Worm (Caenorhabditis elegans) whole organism, late embryonic: ENCODE results near the gene str-193.

Experiments
- K02D7.2 ChIP-seq: sonication (generic microtip); optimal IDR thresholded peaks from 2 replicates; lab custom pipeline; 2017; ENCODE audit warnings: mild to moderate bottlenecking, missing genetic modification characterization, missing compliant biosample characterization
- K09A11.1 ChIP-seq: sonication (generic microtip); optimal IDR thresholded peaks from 2 replicates; lab custom pipeline; 2017; ENCODE audit warnings: antibody characterized with exemption, mild to moderate bottlenecking, missing genetic modification characterization, missing compliant biosample characterization; ENCODE audit not compliant: insufficient read depth
- Y22D7AL.16 ChIP-seq: sonication (generic microtip); optimal IDR thresholded peaks from 2 replicates; lab custom pipeline; 2016; ENCODE audit warnings: missing genetic modification characterization, missing compliant biosample characterization
- ama-1 ChIP-seq: fragments of 150-350 bp; optimal IDR thresholded peaks from 2 replicates; lab custom pipeline; 2014
- ceh-14 ChIP-seq: sonication (generic microtip); optimal IDR thresholded peaks from 2 replicates; lab custom pipeline; 2016; ENCODE audit warnings: missing genotype, missing genetic modification characterization, missing compliant biosample characterization
- ceh-18 ChIP-seq: sonication (generic microtip); optimal IDR thresholded peaks from 2 replicates; lab custom pipeline; 2016; ENCODE audit warnings: missing genetic modification characterization, missing compliant biosample characterization
- ceh-19 ChIP-seq: fragments of 200-800 bp; sonication (Bioruptor generic); optimal IDR thresholded peaks from 2 replicates; lab custom pipeline; 2018; ENCODE audit warnings: mild to moderate bottlenecking, missing genetic modification characterization, missing compliant biosample characterization
- ceh-22 ChIP-seq: sonication (generic microtip); optimal IDR thresholded peaks from 2 replicates; lab custom pipeline; 2017; ENCODE audit warnings: missing biosample characterization, missing genetic modification characterization
- ceh-24 ChIP-seq: sonication (generic microtip); optimal IDR thresholded peaks from 2 replicates; lab custom pipeline; 2016; ENCODE audit warnings: mild to moderate bottlenecking, missing genetic modification characterization, missing compliant biosample characterization
- ceh-30 ChIP-seq: fragments of 150-350 bp; optimal IDR thresholded peaks from 2 replicates; lab custom pipeline; 2014; ENCODE audit warnings: missing biosample characterization, missing genetic modification characterization
- ceh-34 ChIP-seq: sonication (generic microtip); optimal IDR thresholded peaks from 2 replicates; lab custom pipeline; 2016; ENCODE audit warnings: mild to moderate bottlenecking, missing genetic modification characterization, missing compliant biosample characterization
- ceh-45 ChIP-seq: fragments of 200-800 bp; sonication (Bioruptor generic); IDR thresholded peaks from 2 replicates; pipeline ENCODE4 v1.3.6; 2022; ENCODE audit warnings: missing genetic modification reagents, missing genetic modification characterization, missing compliant biosample characterization
- ceh-48 ChIP-seq: sonication (generic microtip); optimal IDR thresholded peaks from 2 replicates; lab custom pipeline; 2016; ENCODE audit warnings: missing genetic modification characterization, inconsistent platforms, missing compliant biosample characterization
- dmd-4 ChIP-seq: sonication (generic microtip); optimal IDR thresholded peaks from 2 replicates; lab custom pipeline; 2016; ENCODE audit warnings: borderline replicate concordance, missing genetic modification characterization, missing compliant biosample characterization
- dve-1 ChIP-seq: sonication (generic microtip); optimal IDR thresholded peaks from 2 replicates; lab custom pipeline; 2017; ENCODE audit warnings: antibody characterized with exemption, mild to moderate bottlenecking, missing genetic modification characterization, missing compliant biosample characterization
- elt-2 ChIP-seq: sonication (generic microtip); optimal IDR thresholded peaks from 2 replicates; lab custom pipeline; 2016; ENCODE audit warnings: missing genetic modification reagents, missing genetic modification characterization, missing compliant biosample characterization
- elt-4 ChIP-seq: sonication (generic microtip); optimal IDR thresholded peaks from 2 replicates; lab custom pipeline; 2016; ENCODE audit warnings: missing genetic modification characterization, missing compliant biosample characterization
- ets-4 ChIP-seq: sonication (generic microtip); optimal IDR thresholded peaks from 2 replicates; lab custom pipeline; 2016; ENCODE audit warnings: missing genetic modification characterization, missing compliant biosample characterization
- fkh-10 ChIP-seq: fragments of 150-350 bp; optimal IDR thresholded peaks from 2 replicates; lab custom pipeline; 2014; ENCODE audit warnings: missing biosample characterization, missing genetic modification reagents, missing genetic modification characterization
- hlh-15 ChIP-seq: sonication (generic microtip); optimal IDR thresholded peaks from 2 replicates; lab custom pipeline; 2016; ENCODE audit warnings: missing genetic modification characterization, missing compliant biosample characterization
- hlh-8 ChIP-seq: sonication (generic microtip); optimal IDR thresholded peaks from 2 replicates; lab custom pipeline; 2016; ENCODE audit warnings: missing genotype, missing genetic modification characterization, missing compliant biosample characterization
- lim-6 ChIP-seq: sonication (generic microtip); optimal IDR thresholded peaks from 2 replicates; lab custom pipeline; 2016; ENCODE audit warnings: missing genetic modification characterization, missing compliant biosample characterization
- madf-2 ChIP-seq: sonication (generic microtip); optimal IDR thresholded peaks from 2 replicates; lab custom pipeline; 2017; ENCODE audit warnings: missing genetic modification characterization, missing compliant biosample characterization
- nfya-1 ChIP-seq: sonication (generic microtip); optimal IDR thresholded peaks from 2 replicates; lab custom pipeline; 2017; ENCODE audit warnings: missing genetic modification characterization, mild to moderate bottlenecking, missing compliant biosample characterization, antibody characterized with exemption, moderate library complexity
- nhr-11 ChIP-seq: fragments of 150-350 bp; optimal IDR thresholded peaks from 2 replicates; lab custom pipeline; 2014; ENCODE audit warnings: missing biosample characterization, missing genetic modification characterization
- pag-3 ChIP-seq: sonication (generic microtip); optimal IDR thresholded peaks from 2 replicates; lab custom pipeline; 2016; ENCODE audit warnings: missing compliant biosample characterization, missing genetic modification characterization, borderline replicate concordance
- pax-1 ChIP-seq: fragments of 150-350 bp; optimal IDR thresholded peaks from 2 replicates; lab custom pipeline; 2014; ENCODE audit warnings: missing biosample characterization, missing genetic modification characterization
- pha-4 ChIP-seq: fragments of 150-350 bp; optimal IDR thresholded peaks from 2 replicates; lab custom pipeline; 2018; ENCODE audit warnings: missing biosample characterization, missing genetic modification reagents, missing genetic modification characterization
- pqm-1 ChIP-seq: sonication (generic microtip); optimal IDR thresholded peaks from 2 replicates; lab custom pipeline; 2016; ENCODE audit warnings: missing genetic modification characterization, missing compliant biosample characterization
- sox-2 ChIP-seq: fragments of 200-800 bp; sonication (Bioruptor generic); IDR thresholded peaks from 2 replicates; pipeline ENCODE4 v1.3.6; 2022; ENCODE audit warnings: missing genetic modification reagents, missing genetic modification characterization, missing compliant biosample characterization
- syd-9 ChIP-seq: sonication (generic microtip); optimal IDR thresholded peaks from 2 replicates; lab custom pipeline; 2016; ENCODE audit warnings: mild to moderate bottlenecking, missing genetic modification characterization, moderate library complexity, missing compliant biosample characterization
- tbx-2 ChIP-seq: sonication (generic microtip); optimal IDR thresholded peaks from 2 replicates; lab custom pipeline; 2016; ENCODE audit warnings: missing genetic modification characterization, missing compliant biosample characterization
- tbx-7 ChIP-seq: sonication (generic microtip); optimal IDR thresholded peaks from 2 replicates; lab custom pipeline; 2016; ENCODE audit warnings: missing genotype, missing genetic modification characterization, missing compliant biosample characterization
- ttx-3 ChIP-seq: sonication (generic microtip); optimal IDR thresholded peaks from 2 replicates; lab custom pipeline; 2016; ENCODE audit warnings: missing genetic modification reagents, missing genetic modification characterization, missing compliant biosample characterization
- unc-55 ChIP-seq: sonication (generic microtip); optimal IDR thresholded peaks from 2 replicates; lab custom pipeline; 2017; ENCODE audit warnings: missing biosample characterization, missing genetic modification reagents, missing genetic modification characterization
- unc-86 ChIP-seq: sonication (generic microtip); optimal IDR thresholded peaks from 2 replicates; lab custom pipeline; 2016; ENCODE audit warnings: missing genetic modification characterization, missing compliant biosample characterization

str-193 gene

ce11 chrV:9843376-9843916 lies 21.8 kb upstream of the str-193 start, which contains the start of gene sru-8:
Gene sru-8 (plus strand): TSS chrV:9843866.
- no peak for TF ChIP-seq pax-1 (tag; lab: Kevin White, UChicago)
- no peak for TF ChIP-seq pag-3 (tag; lab: Kevin White, UChicago)

- TF ChIP-seq ceh-34 (tag; lab: Kevin White, UChicago) (no peak), hlh-8 (tag; lab: Kevin White, UChicago) (no peak), ceh-22 (no peak), ceh-19 (GFP tag; lab: Kevin White, UChicago) (no peak), pqm-1 (tag; lab: Kevin White, UChicago) (no peak), ceh-48 (tag; lab: Kevin White, UChicago) (no peak), pha-4 (tag; lab: Kevin White, UChicago) (no peak), unc-86 (no peak)
Measured at ce11 chrV:9841376-9841775, 19.8 kb upstream of the str-193 start, which contains the start of gene sru-36. Gene sru-36 (plus strand): TSS chrV:9841676.

- TF ChIP-seq hlh-8 (tag; lab: Kevin White, UChicago) (no peak), nfya-1 (no peak), ama-1 (lab: Kevin White, UChicago) (no peak), ceh-48 (tag; lab: Kevin White, UChicago) (no peak), madf-2 (tag; lab: Kevin White, UChicago) (no peak), ceh-24 (no peak), elt-2 (tag; lab: Kevin White, UChicago) (no peak), ceh-14 (no peak), dmd-4 (tag; lab: Kevin White, UChicago) (no peak), ceh-19 (GFP tag; lab: Kevin White, UChicago) (no peak), lim-6 (tag; lab: Kevin White, UChicago) (no peak), tbx-2 (no peak), ceh-18 (tag; lab: Kevin White, UChicago) (no peak), dve-1 (no peak), sox-2 (GFP tag; lab: Robert Waterston, UW) (no peak)
- TF ChIP-seq, all 69 proteins: peak for 0
Measured at ce11 chrV:9837679-9838078, 16.1 kb upstream of the str-193 start, which contains the start of gene srsx-21. Gene srsx-21 (plus strand): TSS chrV:9837979.

ce11 chrV:9835945-9836344 lies 14.3 kb upstream of the str-193 start, which contains the start of gene sru-38:
Gene sru-38 (minus strand): TSS chrV:9836045.
- TF ChIP-seq ceh-24 = no peak
- no peak for TF ChIP-seq nfya-1
- no peak for TF ChIP-seq ama-1 (lab: Kevin White, UChicago)
- TF ChIP-seq nhr-11 (tag; lab: Kevin White, UChicago) = no peak
- TF ChIP-seq K02D7.2 = no peak
- no peak for TF ChIP-seq elt-4 (tag; lab: Kevin White, UChicago)
- no peak for TF ChIP-seq unc-55 (GFP tag; lab: Kevin White, UChicago)
- TF ChIP-seq ceh-45 (GFP tag; lab: Robert Waterston, UW) = no peak
- no peak for TF ChIP-seq K09A11.1
- TF ChIP-seq hlh-15 (tag; lab: Kevin White, UChicago) = no peak
- no peak for TF ChIP-seq tbx-7 (tag; lab: Kevin White, UChicago)
- TF ChIP-seq ttx-3 (tag; lab: Kevin White, UChicago) = no peak

- no peak for TF ChIP-seq hlh-8 (tag; lab: Kevin White, UChicago)
- no peak for TF ChIP-seq fkh-10
- no peak for TF ChIP-seq sox-2 (GFP tag; lab: Robert Waterston, UW)
- no peak for TF ChIP-seq pha-4 (tag; lab: Kevin White, UChicago)
- TF ChIP-seq Y22D7AL.16 = no peak
- no peak for TF ChIP-seq ets-4 (tag; lab: Kevin White, UChicago)
- TF ChIP-seq syd-9 (tag; lab: Kevin White, UChicago) = no peak
- no peak for TF ChIP-seq ceh-30 (tag; lab: Kevin White, UChicago)
Measured at ce11 chrV:9833900-9834299, 12.3 kb upstream of the str-193 start, which contains the start of gene sru-40. Gene sru-40 (minus strand): TSS chrV:9834000.
